Fruit fly (Drosophila melanogaster) whole organism, embryonic: ENCODE data around the gene Dh31.

Experiments
- B-H2 ChIP-seq: fragments of 200-800 bp; sonication (Bioruptor generic); optimal IDR thresholded peaks from 2 replicates; lab custom pipeline; 2018; ENCODE audit warnings: missing biosample characterization, mild to moderate bottlenecking, missing genetic modification characterization
- CG10979 ChIP-seq: fragments of 200-800 bp; sonication (Bioruptor generic); optimal IDR thresholded peaks from 2 replicates; lab custom pipeline; 2018; ENCODE audit warnings: missing biosample characterization, mild to moderate bottlenecking, missing genetic modification characterization, moderate library complexity
- CG11085 ChIP-seq: fragments of 200-800 bp; sonication (Bioruptor generic); IDR thresholded peaks from 2 replicates; pipeline ENCODE4 v1.3.6; 2022; ENCODE audit warnings: missing biosample characterization, missing genetic modification characterization
- CG11456 ChIP-seq: fragments of 200-800 bp; sonication (Bioruptor generic); IDR thresholded peaks from 3 replicates; pipeline ENCODE4 v1.3.6; 2022; ENCODE audit warnings: missing biosample characterization, missing genetic modification characterization
- CG13287 ChIP-seq: fragments of 200-800 bp; sonication (Bioruptor generic); IDR thresholded peaks from 2 replicates; pipeline ENCODE4 v1.3.6; 2022; ENCODE audit warnings: missing biosample characterization, missing genetic modification characterization; ENCODE audit not compliant: partially characterized antibody
- CG14710 ChIP-seq: fragments of 200-800 bp; sonication (Bioruptor generic); optimal IDR thresholded peaks from 3 replicates; lab custom pipeline; 2019; ENCODE audit warnings: missing biosample characterization, mild to moderate bottlenecking, missing genetic modification characterization, moderate library complexity
- CG14965 ChIP-seq: fragments of 200-800 bp; sonication (Bioruptor generic); optimal IDR thresholded peaks from 2 replicates; lab custom pipeline; 2016; ENCODE audit warnings: missing biosample characterization, missing genetic modification characterization, borderline replicate concordance
- CG16863 ChIP-seq: fragments of 200-800 bp; sonication (Bioruptor generic); optimal IDR thresholded peaks from 3 replicates; lab custom pipeline; 2016; ENCODE audit warnings: missing biosample characterization, missing genetic modification characterization
- CG17328 ChIP-seq: fragments of 200-800 bp; sonication (Bioruptor generic); IDR thresholded peaks from 2 replicates; pipeline ENCODE4 v1.3.6; 2022; ENCODE audit warnings: missing biosample characterization, missing genetic modification characterization
- CG17361 ChIP-seq: fragments of 200-800 bp; sonication (Bioruptor generic); IDR thresholded peaks from 3 replicates; pipeline ENCODE4 v1.3.6; 2022; ENCODE audit warnings: missing biosample characterization, missing genetic modification characterization
- CG17829 ChIP-seq: fragments of 200-800 bp; optimal IDR thresholded peaks from 2 replicates; lab custom pipeline; 2019; ENCODE audit warnings: missing biosample characterization, mild to moderate bottlenecking, missing genetic modification characterization, moderate library complexity
- CG18599 ChIP-seq: fragments of 200-800 bp; sonication (Bioruptor generic); optimal IDR thresholded peaks from 3 replicates; lab custom pipeline; 2017; ENCODE audit warnings: missing biosample characterization, missing genetic modification characterization, mild to moderate bottlenecking, moderate library complexity, missing genetic modification reagents
- CG18764 ChIP-seq: fragments of 200-800 bp; sonication (Bioruptor generic); optimal IDR thresholded peaks from 3 replicates; lab custom pipeline; 2016; ENCODE audit warnings: missing biosample characterization, missing genetic modification characterization
- CG3281 ChIP-seq: fragments of 200-800 bp; sonication (Bioruptor generic); optimal IDR thresholded peaks from 3 replicates; lab custom pipeline; 2017; ENCODE audit warnings: missing biosample characterization, mild to moderate bottlenecking, missing genetic modification characterization
- CG34422 ChIP-seq: fragments of 200-800 bp; sonication (Bioruptor generic); IDR thresholded peaks from 3 replicates; pipeline ENCODE4 v1.3.6; 2022; ENCODE audit warnings: missing biosample characterization, missing genetic modification characterization
- CG4360 ChIP-seq: fragments of 200-800 bp; sonication (Bioruptor generic); IDR thresholded peaks from 2 replicates; pipeline ENCODE4 v1.3.6; 2022; ENCODE audit warnings: missing biosample characterization, missing genetic modification characterization
- CG6689 ChIP-seq: fragments of 200-800 bp; sonication (Bioruptor generic); IDR thresholded peaks from 2 replicates; pipeline ENCODE4 v1.3.6; 2022; ENCODE audit warnings: missing biosample characterization, missing genetic modification characterization
- CG6813 ChIP-seq: fragments of 200-800 bp; sonication (Bioruptor generic); optimal IDR thresholded peaks from 2 replicates; lab custom pipeline; 2017; ENCODE audit warnings: missing biosample characterization, missing genetic modification characterization, mild to moderate bottlenecking, moderate library complexity, missing genetic modification reagents
- CG6854 ChIP-seq: fragments of 200-800 bp; sonication (Bioruptor generic); optimal IDR thresholded peaks from 3 replicates; lab custom pipeline; 2017; ENCODE audit warnings: missing biosample characterization, mild to moderate bottlenecking, missing genetic modification characterization
- CG7372 ChIP-seq: fragments of 200-800 bp; sonication (Bioruptor generic); IDR thresholded peaks from 2 replicates; pipeline ENCODE4 v1.3.6; 2022; ENCODE audit warnings: missing biosample characterization, missing genetic modification characterization
- CG7556 ChIP-seq: fragments of 200-800 bp; sonication (Bioruptor generic); optimal IDR thresholded peaks from 2 replicates; lab custom pipeline; 2017; ENCODE audit warnings: missing biosample characterization, mild to moderate bottlenecking, missing genetic modification characterization
- CG7839 ChIP-seq: fragments of 200-800 bp; sonication (Bioruptor generic); optimal IDR thresholded peaks from 3 replicates; lab custom pipeline; 2018; ENCODE audit warnings: missing biosample characterization, mild to moderate bottlenecking, missing genetic modification characterization, moderate library complexity
- CG7987 ChIP-seq: fragments of 200-800 bp; sonication (Bioruptor generic); optimal IDR thresholded peaks from 2 replicates; lab custom pipeline; 2018; ENCODE audit warnings: missing biosample characterization, mild to moderate bottlenecking, missing genetic modification characterization, moderate library complexity
- CG8089 ChIP-seq: fragments of 200-800 bp; sonication (Bioruptor generic); optimal IDR thresholded peaks from 3 replicates; lab custom pipeline; 2016; ENCODE audit warnings: missing biosample characterization, missing genetic modification characterization
- CG8478 ChIP-seq: fragments of >200 bp; optimal IDR thresholded peaks from 2 replicates; lab custom pipeline; 2018
- CG9727 ChIP-seq: fragments of 200-800 bp; sonication (Bioruptor generic); optimal IDR thresholded peaks from 3 replicates; lab custom pipeline; 2017; ENCODE audit warnings: missing biosample characterization, mild to moderate bottlenecking, missing genetic modification characterization
- D ChIP-seq, 2 experiments: fragments of 200-800 bp in 1 of 2; fragments of >200 bp in 1 of 2; sonication (Bioruptor generic) in 1 of 2; optimal IDR thresholded peaks; 2 replicates in 1 of 2; 3 replicates in 1 of 2; lab custom pipeline; 2017; ENCODE audit warnings: mild to moderate bottlenecking in 1 of 2, missing biosample characterization in 1 of 2, missing genetic modification characterization in 1 of 2, missing genetic modification reagents in 1 of 2
- Doc2 ChIP-seq: fragments of 200-800 bp; sonication (Bioruptor generic); IDR thresholded peaks from 2 replicates; pipeline ENCODE4 v1.3.6; 2022; ENCODE audit warnings: missing biosample characterization, missing genetic modification characterization
- Elba2 ChIP-seq: fragments of 200-800 bp; sonication (Bioruptor generic); optimal IDR thresholded peaks from 3 replicates; lab custom pipeline; 2016; ENCODE audit warnings: missing biosample characterization, missing genetic modification characterization
- HLH54F ChIP-seq: fragments of 200-800 bp; sonication (Bioruptor generic); optimal IDR thresholded peaks from 3 replicates; lab custom pipeline; 2016; ENCODE audit warnings: missing biosample characterization, missing genetic modification characterization
- HmgZ ChIP-seq: fragments of 200-800 bp; sonication (Bioruptor generic); optimal IDR thresholded peaks from 2 replicates; lab custom pipeline; 2018; ENCODE audit warnings: missing biosample characterization, mild to moderate bottlenecking, missing genetic modification characterization
- Hsf ChIP-seq: fragments of 200-800 bp; sonication (Bioruptor generic); optimal IDR thresholded peaks from 3 replicates; lab custom pipeline; 2016; ENCODE audit warnings: missing biosample characterization, missing genetic modification characterization
- Lpt ChIP-seq: fragments of >200 bp; optimal IDR thresholded peaks from 2 replicates; lab custom pipeline; 2018; ENCODE audit warnings: missing biosample characterization, missing genetic modification characterization
- Six4 ChIP-seq: fragments of 200-800 bp; sonication (Bioruptor generic); optimal IDR thresholded peaks from 2 replicates; lab custom pipeline; 2016; ENCODE audit warnings: missing biosample characterization, missing genetic modification characterization
- Stat92E ChIP-seq, 3 experiments: fragments of >200 bp in 2 of 3; fragments of 200-800 bp in 1 of 3; sonication (Bioruptor generic) in 1 of 3; optimal IDR thresholded peaks; 2 replicates each; lab custom pipeline; 2017 to 2019; ENCODE audit warnings: missing biosample characterization in 3 of 3, missing genetic modification characterization in 3 of 3, mild to moderate bottlenecking in 1 of 3, moderate library complexity in 1 of 3
- abd-A ChIP-seq: fragments of 200-800 bp; sonication (Bioruptor generic); optimal IDR thresholded peaks from 3 replicates; lab custom pipeline; 2019; ENCODE audit warnings: missing biosample characterization, mild to moderate bottlenecking, missing genetic modification characterization, moderate library complexity
- ap ChIP-seq: fragments of 200-800 bp; sonication (Bioruptor generic); IDR thresholded peaks from 2 replicates; pipeline ENCODE4 v1.3.6; 2022; ENCODE audit warnings: missing biosample characterization, missing genetic modification characterization
- ash1 ChIP-seq: fragments of 200-800 bp; sonication (Bioruptor generic); optimal IDR thresholded peaks from 2 replicates; lab custom pipeline; 2018; ENCODE audit warnings: missing biosample characterization, mild to moderate bottlenecking, missing genetic modification characterization
- dan ChIP-seq: fragments of 200-800 bp; sonication (Bioruptor generic); IDR thresholded peaks from 2 replicates; pipeline ENCODE4 v1.3.6; 2022; ENCODE audit warnings: missing biosample characterization, missing genetic modification characterization
- eve ChIP-seq, 2 experiments: fragments of >200 bp; optimal IDR thresholded peaks; 2 replicates each; lab custom pipeline; 2017; ENCODE audit warnings: missing biosample characterization in 2 of 2, missing genetic modification characterization in 2 of 2
- ham ChIP-seq: fragments of 200-800 bp; sonication (Bioruptor generic); IDR thresholded peaks from 2 replicates; pipeline ENCODE4 v1.3.6; 2022; ENCODE audit warnings: missing biosample characterization, missing genetic modification characterization
- her ChIP-seq: fragments of 200-800 bp; sonication (Bioruptor generic); optimal IDR thresholded peaks from 2 replicates; lab custom pipeline; 2016; ENCODE audit warnings: missing biosample characterization, missing genetic modification characterization
- kah ChIP-seq: fragments of 200-800 bp; sonication (Bioruptor generic); optimal IDR thresholded peaks from 2 replicates; lab custom pipeline; 2018; ENCODE audit warnings: missing biosample characterization, mild to moderate bottlenecking, missing genetic modification characterization
- maf-S ChIP-seq: fragments of 200-800 bp; sonication (Bioruptor generic); optimal IDR thresholded peaks from 2 replicates; lab custom pipeline; 2016; ENCODE audit warnings: missing biosample characterization, missing genetic modification characterization
- mirr ChIP-seq: fragments of 200-800 bp; sonication (Bioruptor generic); optimal IDR thresholded peaks from 3 replicates; lab custom pipeline; 2018; ENCODE audit warnings: missing biosample characterization, mild to moderate bottlenecking, missing genetic modification characterization
- peb ChIP-seq: fragments of 200-800 bp; sonication (Bioruptor generic); IDR thresholded peaks from 2 replicates; pipeline ENCODE4 v1.3.6; 2022; ENCODE audit warnings: missing biosample characterization, missing genetic modification characterization
- scrt ChIP-seq: fragments of 200-800 bp; sonication (Bioruptor generic); optimal IDR thresholded peaks from 2 replicates; lab custom pipeline; 2018; ENCODE audit warnings: missing biosample characterization, mild to moderate bottlenecking, missing genetic modification characterization, moderate library complexity
- sug ChIP-seq: fragments of 200-800 bp; optimal IDR thresholded peaks from 2 replicates; lab custom pipeline; 2019; ENCODE audit warnings: missing biosample characterization, mild to moderate bottlenecking, missing genetic modification characterization, moderate library complexity
- trem ChIP-seq: fragments of 200-800 bp; optimal IDR thresholded peaks from 3 replicates; lab custom pipeline; 2019; ENCODE audit warnings: missing biosample characterization, mild to moderate bottlenecking, missing genetic modification characterization, moderate library complexity
- yki ChIP-seq: fragments of >200 bp; optimal IDR thresholded peaks from 3 replicates; lab custom pipeline; 2018
- zen ChIP-seq: fragments of 200-800 bp; sonication (Bioruptor generic); optimal IDR thresholded peaks from 3 replicates; lab custom pipeline; 2018; ENCODE audit warnings: missing biosample characterization, mild to moderate bottlenecking, missing genetic modification characterization, moderate library complexity

The Dh31 gene

DNA sequence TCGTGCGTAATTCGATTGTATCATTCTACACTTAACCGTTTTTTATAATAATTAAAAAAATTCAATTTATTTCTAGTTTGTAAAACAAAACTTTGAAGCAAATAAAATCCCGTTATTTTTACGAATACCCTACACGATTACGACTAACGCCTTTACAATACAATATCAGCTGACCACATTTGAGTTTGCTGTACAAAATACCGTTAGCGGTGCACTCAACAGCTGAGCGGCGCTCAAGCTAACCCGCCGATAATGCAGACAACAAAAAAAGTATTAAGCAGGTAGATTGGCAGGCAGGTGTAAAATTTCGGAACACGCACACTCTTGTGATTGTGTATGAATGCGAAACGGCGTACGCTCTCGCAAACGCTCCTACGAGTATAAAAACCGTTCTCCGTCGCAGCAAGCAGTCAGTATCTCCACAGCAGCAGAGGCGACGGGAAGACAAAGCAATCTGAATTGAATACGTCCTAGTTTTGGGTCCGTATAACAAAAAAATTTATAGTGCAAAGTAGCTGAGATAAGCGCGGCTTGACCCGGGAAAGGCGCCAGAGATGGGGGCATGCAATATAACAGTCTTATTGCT, 15.2 kb upstream of the Dh31 start, which contains the start of gene Acer (continued):
- TF ChIP-seq CG14710 (tag; lab: Kevin White, UChicago) (peak; percentile 41), scrt (no peak), mirr (GFP tag; lab: Kevin White, UChicago) (peak; percentile 13), HmgZ (tag; lab: Kevin White, UChicago) (peak; percentile 13), peb (no peak), CG4360 (no peak), Stat92E (GFP tag; optimal IDR thresholded peaks at IDR 0.05; lab: Kevin White, UChicago) (peak in 1 of 3 experiments; percentile 26), CG6854 (no peak), her (GFP tag; lab: Kevin White, UChicago) (peak; percentile 15), CG7556 (GFP tag; lab: Kevin White, UChicago) (no peak), CG11085 (GFP tag; lab: Robert Waterston, UW) (no peak), CG17361 (GFP tag; lab: Robert Waterston, UW) (peak; percentile 34; the same call in 2 of the 3 replicates), Hsf (GFP tag; lab: Kevin White, UChicago) (no peak), HLH54F (GFP tag; lab: Kevin White, UChicago) (no peak), kah (peak; percentile 15), ap (GFP tag; lab: Robert Waterston, UW) (no peak), ham (no peak), dan (GFP tag; lab: Robert Waterston, UW) (no peak), yki (no peak), CG10979 (tag; lab: Kevin White, UChicago) (no peak), CG17328 (GFP tag; lab: Robert Waterston, UW) (no peak), eve (GFP tag; optimal IDR thresholded peaks at IDR 0.05; lab: Kevin White, UChicago) (no peak), CG8089 (GFP tag; lab: Kevin White, UChicago) (no peak), CG18599 (GFP tag; lab: Kevin White, UChicago) (no peak), zen (tag; lab: Kevin White, UChicago) (peak; percentile 9), CG17829 (tag; lab: Kevin White, UChicago) (peak; percentile 0), CG34422 (GFP tag; lab: Robert Waterston, UW) (peak; percentile 53; the same call in 1 of the 3 replicates), B-H2 (no peak), CG9727 (GFP tag; lab: Kevin White, UChicago) (no peak), CG14965 (no peak), Six4 (GFP tag; lab: Kevin White, UChicago) (no peak), CG13287 (GFP tag; lab: Robert Waterston, UW) (peak; percentile 56), ash1 (GFP tag; lab: Kevin White, UChicago) (no peak), CG11456 (no peak), CG3281 (GFP tag; lab: Kevin White, UChicago) (no peak), CG6813 (no peak), Elba2 (GFP tag; lab: Kevin White, UChicago) (no peak), CG16863 (GFP tag; lab: Kevin White, UChicago) (no peak), D (optimal IDR thresholded peaks at IDR 0.05; lab: Kevin White, UChicago) (no peak), D (GFP tag; optimal IDR thresholded peaks at IDR 0.05; lab: Kevin White, UChicago) (no peak), maf-S (GFP tag; lab: Kevin White, UChicago) (no peak), CG18764 (GFP tag; lab: Kevin White, UChicago) (no peak), CG6689 (GFP tag; lab: Robert Waterston, UW) (no peak), CG7372 (no peak), CG7987 (no peak), CG7839 (tag; lab: Kevin White, UChicago) (no peak), trem (tag; lab: Kevin White, UChicago) (peak; percentile 57), Lpt (GFP tag; lab: Kevin White, UChicago) (no peak), abd-A (tag; lab: Kevin White, UChicago) (no peak), Doc2 (GFP tag; lab: Robert Waterston, UW) (no peak), sug (tag; lab: Kevin White, UChicago) (peak; percentile 41), CG8478 (lab: Kevin White, UChicago) (no peak)
